Fruit fly (Drosophila melanogaster) whole organism, prepupa: ENCODE results near the gene Ref1.

Experiments used
- CG10631 ChIP-seq: fragments of 200-800 bp; sonication (Bioruptor generic); optimal IDR thresholded peaks from 2 replicates; lab custom pipeline; 2016; ENCODE audit warnings: missing biosample characterization, missing genetic modification characterization
- CG15336 ChIP-seq: fragments of 200-800 bp; sonication (Bioruptor generic); IDR thresholded peaks from 2 replicates; pipeline ENCODE4 v1.3.6; 2022; ENCODE audit warnings: missing biosample characterization, missing genetic modification characterization
- CG1621 ChIP-seq: fragments of 200-800 bp; sonication (Bioruptor generic); optimal IDR thresholded peaks from 3 replicates; lab custom pipeline; 2018; ENCODE audit warnings: missing biosample characterization, mild to moderate bottlenecking, missing genetic modification characterization
- CG3919 ChIP-seq: fragments of 200-800 bp; sonication (Bioruptor generic); optimal IDR thresholded peaks from 3 replicates; lab custom pipeline; 2016; ENCODE audit warnings: missing biosample characterization, missing genetic modification characterization
- CG6792 ChIP-seq: fragments of 200-800 bp; sonication (Bioruptor generic); optimal IDR thresholded peaks from 3 replicates; lab custom pipeline; 2016; ENCODE audit warnings: missing biosample characterization, missing genetic modification characterization
- CG8319 ChIP-seq: fragments of 200-800 bp; sonication (Bioruptor generic); optimal IDR thresholded peaks from 3 replicates; lab custom pipeline; 2016; ENCODE audit warnings: missing biosample characterization, missing genetic modification characterization
- CG9139 ChIP-seq: fragments of 200-800 bp; sonication (Bioruptor generic); optimal IDR thresholded peaks from 3 replicates; lab custom pipeline; 2017; ENCODE audit warnings: missing biosample characterization, mild to moderate bottlenecking, missing genetic modification characterization
- Hr39 ChIP-seq: fragments of 200-800 bp; sonication (Bioruptor generic); optimal IDR thresholded peaks from 2 replicates; lab custom pipeline; 2016; ENCODE audit warnings: missing biosample characterization, missing genetic modification characterization
- Lpt ChIP-seq: fragments of 200-800 bp; sonication (Bioruptor generic); optimal IDR thresholded peaks from 3 replicates; lab custom pipeline; 2016; ENCODE audit warnings: missing biosample characterization, missing genetic modification characterization
- OdsH ChIP-seq: fragments of 200-800 bp; sonication (Bioruptor generic); optimal IDR thresholded peaks from 3 replicates; lab custom pipeline; 2016; ENCODE audit warnings: missing biosample characterization, missing genetic modification characterization
- Sox14 ChIP-seq: fragments of 200-800 bp; sonication (Bioruptor generic); optimal IDR thresholded peaks from 3 replicates; lab custom pipeline; 2016; ENCODE audit warnings: missing biosample characterization, missing genetic modification characterization
- fd59A ChIP-seq: fragments of 200-800 bp; sonication (Bioruptor generic); optimal IDR thresholded peaks from 2 replicates; lab custom pipeline; 2017; ENCODE audit warnings: missing biosample characterization, mild to moderate bottlenecking, missing genetic modification characterization, missing genetic modification reagents
- vri ChIP-seq: fragments of 200-800 bp; sonication (Bioruptor generic); optimal IDR thresholded peaks from 3 replicates; lab custom pipeline; 2016; ENCODE audit warnings: missing biosample characterization, mild to moderate bottlenecking, missing genetic modification characterization

- TF ChIP-seq CG1621 (tag; lab: Kevin White, UChicago): no peak
- TF ChIP-seq CG6792 (GFP tag; lab: Kevin White, UChicago): no peak
- no peak for TF ChIP-seq fd59A
- no peak for TF ChIP-seq CG8319
- no peak for TF ChIP-seq Lpt (GFP tag; lab: Kevin White, UChicago)
- no peak for TF ChIP-seq Hr39 (GFP tag; lab: Kevin White, UChicago)
- no peak for TF ChIP-seq OdsH
- TF ChIP-seq CG9139: no peak
- TF ChIP-seq CG3919 (GFP tag; lab: Kevin White, UChicago): no peak
- TF ChIP-seq vri: no peak
- TF ChIP-seq CG15336 (GFP tag; lab: Robert Waterston, UW): no peak
- no peak for TF ChIP-seq Sox14
- TF ChIP-seq CG10631 (GFP tag; lab: Kevin White, UChicago): no peak
Observed at dm6 chr3R:7111206-7111858, 31.1 kb upstream of the Ref1 start.
